Worm (Caenorhabditis elegans) whole organism, young adult: ENCODE measurements around the gene fbxa-224.

Experiments used
- ceh-91 ChIP-seq: fragments of 200-800 bp; sonication (Bioruptor generic); IDR thresholded peaks from 2 replicates; pipeline ENCODE4 v1.3.6; 2022; ENCODE audit warnings: missing genetic modification reagents, missing genetic modification characterization, missing compliant biosample characterization
- fkh-3 ChIP-seq: sonication (generic microtip); optimal IDR thresholded peaks from 2 replicates; lab custom pipeline; 2016; ENCODE audit warnings: mild to moderate bottlenecking, missing genetic modification characterization, missing compliant biosample characterization
- him-1 ChIP-seq: sonication (generic microtip); optimal IDR thresholded peaks from 2 replicates; lab custom pipeline; 2016; ENCODE audit warnings: missing genotype, missing genetic modification reagents, missing genetic modification characterization, missing compliant biosample characterization
- lir-1 ChIP-seq: fragments of 200-800 bp; sonication (Bioruptor generic); conservative IDR thresholded peaks from 2 replicates; pipeline ENCODE4 v1.3.6; 2022; ENCODE audit warnings: missing genetic modification reagents, missing genetic modification characterization, missing compliant biosample characterization
- lsl-1 ChIP-seq: fragments of 200-800 bp; sonication (Bioruptor generic); optimal IDR thresholded peaks from 2 replicates; lab custom pipeline; 2018; ENCODE audit warnings: mild to moderate bottlenecking, missing genetic modification characterization, moderate library complexity, missing compliant biosample characterization
- madf-6 ChIP-seq: fragments of 200-800 bp; sonication (Bioruptor generic); IDR thresholded peaks from 2 replicates; pipeline ENCODE4 v1.3.6; 2022; ENCODE audit warnings: missing genetic modification reagents, missing genetic modification characterization, missing compliant biosample characterization
- sea-2 ChIP-seq: fragments of 200-800 bp; sonication (Bioruptor generic); IDR thresholded peaks from 2 replicates; pipeline ENCODE4 v1.3.6; 2022; ENCODE audit warnings: missing genetic modification characterization, missing compliant biosample characterization
- snpc-1.1 ChIP-seq: sonication (generic microtip); optimal IDR thresholded peaks from 2 replicates; lab custom pipeline; 2017; ENCODE audit warnings: missing genetic modification characterization, mild to moderate bottlenecking, missing compliant biosample characterization, antibody characterized with exemption, moderate library complexity, missing genotype, missing genetic modification reagents; ENCODE audit not compliant: insufficient read depth
- ztf-25 ChIP-seq: fragments of 200-800 bp; sonication (Bioruptor generic); IDR thresholded peaks from 2 replicates; pipeline ENCODE4 v1.3.6; 2022; ENCODE audit warnings: missing genetic modification reagents, missing genetic modification characterization, missing compliant biosample characterization

DNA sequence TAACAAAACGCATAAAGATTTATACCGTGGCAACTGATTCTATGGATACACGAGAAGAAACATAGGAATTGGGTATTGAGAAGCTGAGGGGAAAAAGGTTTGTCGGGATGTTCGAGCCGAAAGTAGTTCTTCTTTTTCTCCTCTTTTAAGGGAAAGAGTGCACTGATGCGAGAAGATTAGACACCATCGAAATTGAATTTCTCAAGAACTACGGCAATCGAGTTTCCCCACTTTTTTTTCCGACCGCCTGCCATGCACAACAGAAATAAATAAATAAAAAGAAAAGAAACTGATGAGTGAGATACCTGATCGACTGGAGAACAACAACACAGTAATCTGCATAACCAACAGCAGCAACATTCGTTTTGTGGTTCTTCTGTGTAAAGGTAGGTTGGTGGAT, 46.3 kb upstream of the fbxa-224 start:
- no peak for TF ChIP-seq fkh-3 (tag; lab: Kevin White, UChicago)
- no peak for TF ChIP-seq him-1 (tag; lab: Kevin White, UChicago)
- no peak for TF ChIP-seq snpc-1.1 (tag; lab: Kevin White, UChicago)
- no peak for TF ChIP-seq ztf-25 (GFP tag; lab: Robert Waterston, UW)
- no peak for TF ChIP-seq lir-1 (GFP tag; lab: Robert Waterston, UW)
- TF ChIP-seq lsl-1: no peak
- TF ChIP-seq sea-2: no peak
- no peak for TF ChIP-seq ceh-91 (GFP tag; lab: Robert Waterston, UW)
- TF ChIP-seq madf-6 (GFP tag; lab: Robert Waterston, UW): no peak
